Fruit fly (Drosophila melanogaster): ENCODE measurements around the gene CG46525.

DNA sequence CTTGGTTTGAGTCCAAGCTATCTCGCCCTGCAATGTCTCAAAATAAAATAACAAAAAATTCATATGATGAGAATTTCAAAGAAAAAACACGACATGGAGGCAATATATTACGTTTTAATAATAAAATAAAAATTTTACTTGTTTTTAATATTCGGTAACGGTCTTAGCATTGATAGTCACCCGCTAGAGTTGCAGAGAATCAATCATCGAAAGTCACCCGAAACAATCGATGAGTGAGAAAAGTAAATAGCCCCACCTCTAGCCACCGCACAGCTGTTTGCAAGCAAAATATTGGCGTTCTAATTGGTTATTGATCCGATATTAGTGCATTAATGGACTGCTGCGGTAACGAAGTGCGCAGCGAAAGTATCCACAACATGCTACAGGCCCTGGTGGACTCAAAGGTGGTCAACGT is 966 bp downstream of the CG46525 start, which contains the start of gene CG34250:
- peak; percentile 52 for TF ChIP-seq CG4424 (GFP tag; optimal IDR thresholded peaks at IDR 0.05)
- TF ChIP-seq CG12236 (GFP tag; optimal IDR thresholded peaks at IDR 0.05), result no peak
- peak; percentile 47; the same call in 1 of the 2 replicates for TF ChIP-seq slbo (GFP tag; IDR thresholded peaks at IDR 0.05)
- TF ChIP-seq chif (GFP tag; optimal IDR thresholded peaks at IDR 0.05), result no peak
- no peak for TF ChIP-seq CG17385 (GFP tag; optimal IDR thresholded peaks at IDR 0.05)
- TF ChIP-seq CG7839 (tag; optimal IDR thresholded peaks at IDR 0.05), result peak; percentile 9
- TF ChIP-seq HLH54F (GFP tag; optimal IDR thresholded peaks at IDR 0.05), result peak; percentile 31
- no peak for TF ChIP-seq jigr1 (GFP tag; IDR thresholded peaks at IDR 0.05)
- no peak for TF ChIP-seq Hr78 (GFP tag; optimal IDR thresholded peaks at IDR 0.05)
- TF ChIP-seq CG32772 (GFP tag; IDR thresholded peaks at IDR 0.05), result no peak
- no peak for TF ChIP-seq CG9817 (tag; optimal IDR thresholded peaks at IDR 0.05)
- TF ChIP-seq dan (GFP tag; IDR thresholded peaks at IDR 0.05), result no peak
- no peak for TF ChIP-seq al (GFP tag; IDR thresholded peaks at IDR 0.05)
- TF ChIP-seq jumu (GFP tag; optimal IDR thresholded peaks at IDR 0.05), result no peak
